Fruit fly (Drosophila melanogaster) whole organism, wandering third instar larva: Measurements from ENCODE around the gene CG15370.

Experiments used
- Abd-B ChIP-seq: fragments of >200 bp; optimal IDR thresholded peaks from 2 replicates; lab custom pipeline; 2017; ENCODE audit warnings: missing biosample characterization, missing genetic modification characterization
- CrebA ChIP-seq: fragments of 200-800 bp; sonication (Bioruptor generic); optimal IDR thresholded peaks from 2 replicates; lab custom pipeline; 2016; ENCODE audit warnings: missing biosample characterization, mild to moderate bottlenecking, missing genetic modification characterization, borderline replicate concordance
- Dfd ChIP-seq: fragments of >200 bp; optimal IDR thresholded peaks from 2 replicates; lab custom pipeline; 2017; ENCODE audit warnings: missing biosample characterization, missing genetic modification characterization
- fru ChIP-seq: fragments of 200-800 bp; sonication (Bioruptor generic); optimal IDR thresholded peaks from 3 replicates; lab custom pipeline; 2016; ENCODE audit warnings: missing biosample characterization, mild to moderate bottlenecking, missing genetic modification characterization
- lola ChIP-seq: fragments of >200 bp; optimal IDR thresholded peaks from 2 replicates; lab custom pipeline; 2017; ENCODE audit warnings: missing biosample characterization, missing genetic modification characterization
- pan ChIP-seq: fragments of >200 bp; optimal IDR thresholded peaks from 2 replicates; lab custom pipeline; 2017
- psq ChIP-seq: fragments of 200-800 bp; sonication (Bioruptor generic); optimal IDR thresholded peaks from 3 replicates; lab custom pipeline; 2017; ENCODE audit warnings: missing biosample characterization, mild to moderate bottlenecking, missing genetic modification characterization, moderate library complexity
- rgr ChIP-seq: fragments of 200-800 bp; sonication (Bioruptor generic); optimal IDR thresholded peaks from 3 replicates; lab custom pipeline; 2016; ENCODE audit warnings: missing biosample characterization, mild to moderate bottlenecking, missing genetic modification characterization
- tai ChIP-seq: sonication (Bioruptor generic); optimal IDR thresholded peaks from 2 replicates; lab custom pipeline; 2016; ENCODE audit warnings: missing biosample characterization, missing genetic modification characterization
- usp ChIP-seq: fragments of >200 bp; optimal IDR thresholded peaks from 2 replicates; lab custom pipeline; 2017; ENCODE audit warnings: missing biosample characterization, missing genetic modification characterization

- no peak for TF ChIP-seq Dfd (GFP tag; lab: Kevin White, UChicago)
- TF ChIP-seq Abd-B (GFP tag; lab: Kevin White, UChicago) = no peak
- no peak for TF ChIP-seq usp (GFP tag; lab: Kevin White, UChicago)
- TF ChIP-seq rgr = no peak
- no peak for TF ChIP-seq CrebA (GFP tag; lab: Kevin White, UChicago)
- TF ChIP-seq fru (GFP tag; lab: Kevin White, UChicago) = no peak
- no peak for TF ChIP-seq pan (lab: Kevin White, UChicago)
- TF ChIP-seq lola (GFP tag; lab: Kevin White, UChicago) = no peak
- no peak for TF ChIP-seq psq (GFP tag; lab: Kevin White, UChicago)
- no peak for TF ChIP-seq tai (GFP tag; lab: Kevin White, UChicago)
Measured at dm6 chrX:9216572-9216971, 8.7 kb upstream of the CG15370 start, which contains the start of gene CG15369.
